Worm (Caenorhabditis elegans): ENCODE data around the gene Y62H9A.14.
A peak's percentile ranks its signal among the peaks of the same experiment; 100 is the strongest.

The Y62H9A.14 gene

ce11 chrX:11937343-11937935 is 16.4 kb downstream of the Y62H9A.14 start (continued):
- TF ChIP-seq pqm-1 (tag; optimal IDR thresholded peaks at IDR 0.05) (peak; percentile 68), R02D3.7 (tag; optimal IDR thresholded peaks at IDR 0.05) (peak; percentile 1), mxl-2 (GFP tag; conservative IDR thresholded peaks at IDR 0.05) (peak; percentile 84), ceh-82 (tag; optimal IDR thresholded peaks at IDR 0.05) (peak; percentile 66), pha-4 (GFP tag; IDR thresholded peaks at IDR 0.05) (peak; percentile 97), pha-4 (tag; optimal IDR thresholded peaks at IDR 0.05) (peak; percentile 78), F37D6.2 (tag; optimal IDR thresholded peaks at IDR 0.05) (peak; percentile 99), Y105C5A.15 (GFP tag; IDR thresholded peaks at IDR 0.05) (peak; percentile 75), vab-7 (GFP tag; IDR thresholded peaks at IDR 0.05) (peak; percentile 87), nhr-28 (tag; optimal IDR thresholded peaks at IDR 0.05) (peak; percentile 95), daf-8 (GFP tag; IDR thresholded peaks at IDR 0.05) (no peak), gei-8 (GFP tag; optimal IDR thresholded peaks at IDR 0.05) (peak; percentile 88), dve-1 (tag; optimal IDR thresholded peaks at IDR 0.05; ENCODE audit: insufficient read depth) (peak; percentile 100), fkh-10 (GFP tag; optimal IDR thresholded peaks at IDR 0.05) (peak; percentile 98), duxl-1 (tag; optimal IDR thresholded peaks at IDR 0.05; ENCODE audit: poor library complexity) (peak; percentile 99), egl-27 (tag; optimal IDR thresholded peaks at IDR 0.05) (peak; percentile 52), hif-1 (tag; optimal IDR thresholded peaks at IDR 0.05) (peak; percentile 82 to 92), nhr-77 (tag; optimal IDR thresholded peaks at IDR 0.05) (peak; percentile 100), nhr-237 (tag; optimal IDR thresholded peaks at IDR 0.05) (peak; percentile 90), snpc-1.2 (GFP tag; IDR thresholded peaks at IDR 0.05) (no peak; the same call in 1 of the 2 replicates), php-3 (GFP tag; IDR thresholded peaks at IDR 0.05) (peak; percentile 96), daf-12 (tag; optimal IDR thresholded peaks at IDR 0.05) (no peak), aly-2 (tag; optimal IDR thresholded peaks at IDR 0.05) (no peak), mxl-3 (GFP tag; optimal IDR thresholded peaks at IDR 0.05) (peak; percentile 92), nhr-11 (tag; optimal IDR thresholded peaks at IDR 0.05) (peak; percentile 99), unc-130 (GFP tag; optimal IDR thresholded peaks at IDR 0.05) (peak; percentile 42), mep-1 (tag; optimal IDR thresholded peaks at IDR 0.05) (peak; percentile 100), madf-5 (GFP tag; IDR thresholded peaks at IDR 0.05) (peak; percentile 53 to 92; a peak in 3 of 4 replicates), D1046.2 (GFP tag; IDR thresholded peaks at IDR 0.05) (peak; percentile 89; the same call in 1 of the 2 replicates), dmd-6 (GFP tag; IDR thresholded peaks at IDR 0.05) (peak; percentile 97), hlh-30 (tag; optimal IDR thresholded peaks at IDR 0.05; ENCODE audit: insufficient read depth) (peak; percentile 94), attf-4 (tag; optimal IDR thresholded peaks at IDR 0.05) (peak; percentile 74), zfp-2 (tag; optimal IDR thresholded peaks at IDR 0.05) (peak; percentile 88), saeg-2 (GFP tag; IDR thresholded peaks at IDR 0.05) (peak; percentile 95), ceh-28 (tag; optimal IDR thresholded peaks at IDR 0.05) (peak; percentile 99), ctbp-1 (GFP tag; IDR thresholded peaks at IDR 0.05) (peak; percentile 98), spr-3 (GFP tag; optimal IDR thresholded peaks at IDR 0.05) (peak; percentile 98), madf-9 (GFP tag; conservative IDR thresholded peaks at IDR 0.05) (peak; percentile 97), ztf-11 (tag; optimal IDR thresholded peaks at IDR 0.05) (peak; percentile 84), tag-97 (GFP tag; IDR thresholded peaks at IDR 0.05) (no peak), lin-39 (tag; optimal IDR thresholded peaks at IDR 0.05) (peak; percentile 86), snpc-4 (tag; optimal IDR thresholded peaks at IDR 0.05) (peak; percentile 53), mdt-29 (GFP tag; IDR thresholded peaks at IDR 0.05) (peak; percentile 95), skn-1 (tag; optimal IDR thresholded peaks at IDR 0.05) (no peak), lir-3 (tag; optimal IDR thresholded peaks at IDR 0.05) (peak; percentile 90), lin-15B (tag; optimal IDR thresholded peaks at IDR 0.05) (peak; percentile 41), egl-43 (GFP tag; IDR thresholded peaks at IDR 0.05) (peak; percentile 98), lim-7 (GFP tag; IDR thresholded peaks at IDR 0.05) (no peak), ZK546.5 (tag; optimal IDR thresholded peaks at IDR 0.05) (peak; percentile 31 to 75), daf-19 (GFP tag; conservative IDR thresholded peaks at IDR 0.05) (peak; percentile 96), rbr-2 (tag; optimal IDR thresholded peaks at IDR 0.05) (peak; percentile 99)

All from whole organism, L4 larva.